Fruit fly (Drosophila melanogaster): ENCODE measurements around the gene CG6282.

DNA sequence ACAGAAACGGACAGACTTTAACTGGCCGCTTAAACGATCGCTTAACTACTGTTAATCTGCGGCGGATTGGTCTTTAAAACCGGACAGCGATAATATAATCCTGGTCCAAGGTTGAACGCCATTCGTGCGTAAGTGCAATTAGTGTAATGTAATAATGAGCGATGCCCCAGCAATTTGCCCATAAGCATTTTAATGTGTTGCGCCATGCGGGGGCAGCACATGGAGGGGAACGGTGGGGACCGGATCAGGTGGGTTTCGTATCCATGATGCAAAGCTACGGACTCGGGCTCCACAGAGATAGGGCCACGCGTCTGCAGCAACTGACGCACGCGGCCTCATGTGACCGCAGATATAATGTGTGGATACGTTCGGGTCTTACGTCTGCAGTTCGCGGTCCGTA, 53.3 kb downstream of the CG6282 start:
- TF ChIP-seq Dp (GFP tag; optimal IDR thresholded peaks at IDR 0.05) (no peak), Dip3 (GFP tag; optimal IDR thresholded peaks at IDR 0.05) (no peak)

Measured in whole organism, embryonic.